Worm (Caenorhabditis elegans): ENCODE results near the gene sdz-1.

ce11 chrIII:8656055-8656454 is 44.1 kb downstream of the sdz-1 start:
- TF ChIP-seq lin-13 (GFP tag; optimal IDR thresholded peaks at IDR 0.05), result no peak
- TF ChIP-seq elt-3 (tag; optimal IDR thresholded peaks at IDR 0.05), result no peak
- no peak for TF ChIP-seq nhr-12 (tag; optimal IDR thresholded peaks at IDR 0.05)
